Fruit fly (Drosophila melanogaster) whole organism, embryonic: ENCODE measurements around the gene CG33654.

Experiments used
- Atf3 ChIP-seq: fragments of 200-800 bp; sonication (Bioruptor generic); optimal IDR thresholded peaks from 3 replicates; lab custom pipeline; 2016; ENCODE audit warnings: missing biosample characterization, missing genetic modification characterization
- Blimp-1 ChIP-seq: fragments of 200-800 bp; sonication (Bioruptor generic); optimal IDR thresholded peaks from 3 replicates; lab custom pipeline; 2018; ENCODE audit warnings: missing biosample characterization, missing genetic modification characterization, mild to moderate bottlenecking, moderate library complexity, missing genetic modification reagents
- CG10366 ChIP-seq: fragments of 200-800 bp; sonication (Bioruptor generic); IDR thresholded peaks from 2 replicates; pipeline ENCODE4 v1.3.6; 2022; ENCODE audit warnings: missing biosample characterization, missing genetic modification characterization
- CG11085 ChIP-seq: fragments of 200-800 bp; sonication (Bioruptor generic); IDR thresholded peaks from 2 replicates; pipeline ENCODE4 v1.3.6; 2022; ENCODE audit warnings: missing biosample characterization, missing genetic modification characterization
- CG11560 ChIP-seq: fragments of 200-800 bp; sonication (Bioruptor generic); IDR thresholded peaks from 3 replicates; pipeline ENCODE4 v1.3.6; 2022; ENCODE audit warnings: missing biosample characterization, missing genetic modification characterization
- CG12071 ChIP-seq: fragments of 200-800 bp; sonication (Bioruptor generic); optimal IDR thresholded peaks from 3 replicates; lab custom pipeline; 2018; ENCODE audit warnings: missing biosample characterization, mild to moderate bottlenecking, missing genetic modification characterization
- CG12155 ChIP-seq: fragments of 200-800 bp; sonication (Bioruptor generic); optimal IDR thresholded peaks from 3 replicates; lab custom pipeline; 2016; ENCODE audit warnings: missing biosample characterization, missing genetic modification characterization
- CG12219 ChIP-seq: fragments of 200-800 bp; sonication (Bioruptor generic); optimal IDR thresholded peaks from 3 replicates; lab custom pipeline; 2018; ENCODE audit warnings: missing biosample characterization, mild to moderate bottlenecking, missing genetic modification characterization
- CG14860 ChIP-seq: fragments of 200-800 bp; sonication (Bioruptor generic); IDR thresholded peaks from 3 replicates; pipeline ENCODE4 v1.3.6; 2022; ENCODE audit warnings: missing biosample characterization, missing genetic modification characterization; ENCODE audit not compliant: partially characterized antibody
- CG16863 ChIP-seq: fragments of 200-800 bp; sonication (Bioruptor generic); optimal IDR thresholded peaks from 3 replicates; lab custom pipeline; 2016; ENCODE audit warnings: missing biosample characterization, missing genetic modification characterization
- CG17912 ChIP-seq: fragments of 200-800 bp; sonication (Bioruptor generic); optimal IDR thresholded peaks from 2 replicates; lab custom pipeline; 2018; ENCODE audit warnings: missing biosample characterization, mild to moderate bottlenecking, missing genetic modification characterization
- CG18599 ChIP-seq: fragments of 200-800 bp; sonication (Bioruptor generic); optimal IDR thresholded peaks from 3 replicates; lab custom pipeline; 2017; ENCODE audit warnings: missing biosample characterization, missing genetic modification characterization, mild to moderate bottlenecking, moderate library complexity, missing genetic modification reagents
- CG18619 ChIP-seq: fragments of 200-800 bp; sonication (Bioruptor generic); optimal IDR thresholded peaks from 3 replicates; lab custom pipeline; 2017; ENCODE audit warnings: missing biosample characterization, mild to moderate bottlenecking, missing genetic modification characterization
- CG2116 ChIP-seq: fragments of 200-800 bp; sonication (Bioruptor generic); optimal IDR thresholded peaks from 3 replicates; lab custom pipeline; 2018; ENCODE audit warnings: missing biosample characterization, mild to moderate bottlenecking, missing genetic modification characterization
- CG32767 ChIP-seq: fragments of 200-800 bp; sonication (Bioruptor generic); IDR thresholded peaks from 2 replicates; pipeline ENCODE4 v1.3.6; 2022; ENCODE audit warnings: missing biosample characterization, missing genetic modification characterization
- CG4404 ChIP-seq: fragments of 200-800 bp; sonication (Bioruptor generic); IDR thresholded peaks from 2 replicates; pipeline ENCODE4 v1.3.6; 2022; ENCODE audit warnings: missing biosample characterization, missing genetic modification characterization
- CG4730 ChIP-seq: fragments of 200-800 bp; sonication (Bioruptor generic); IDR thresholded peaks from 2 replicates; pipeline ENCODE4 v1.3.6; 2022; ENCODE audit warnings: missing biosample characterization, missing genetic modification characterization
- CG6175 ChIP-seq: fragments of 200-800 bp; sonication (Bioruptor generic); IDR thresholded peaks from 3 replicates; pipeline ENCODE4 v1.3.6; 2022; ENCODE audit warnings: missing biosample characterization, missing genetic modification characterization
- CG7372 ChIP-seq: fragments of 200-800 bp; sonication (Bioruptor generic); IDR thresholded peaks from 2 replicates; pipeline ENCODE4 v1.3.6; 2022; ENCODE audit warnings: missing biosample characterization, missing genetic modification characterization
- CG7928 ChIP-seq: fragments of 200-800 bp; sonication (Bioruptor generic); optimal IDR thresholded peaks from 2 replicates; lab custom pipeline; 2017; ENCODE audit warnings: missing biosample characterization, mild to moderate bottlenecking, missing genetic modification characterization
- CG8281 ChIP-seq: fragments of 200-800 bp; sonication (Bioruptor generic); optimal IDR thresholded peaks from 2 replicates; lab custom pipeline; 2018; ENCODE audit warnings: missing biosample characterization, mild to moderate bottlenecking, missing genetic modification characterization, moderate library complexity
- CG8924 ChIP-seq: fragments of 200-800 bp; optimal IDR thresholded peaks from 3 replicates; lab custom pipeline; 2019; ENCODE audit warnings: missing biosample characterization, mild to moderate bottlenecking, missing genetic modification characterization, moderate library complexity
- CG9609 ChIP-seq: fragments of 200-800 bp; sonication (Bioruptor generic); optimal IDR thresholded peaks from 3 replicates; lab custom pipeline; 2016; ENCODE audit warnings: missing biosample characterization, missing genetic modification characterization
- CHES-1-like ChIP-seq: fragments of 200-800 bp; sonication (Bioruptor generic); optimal IDR thresholded peaks from 2 replicates; lab custom pipeline; 2016; ENCODE audit warnings: missing biosample characterization, missing genetic modification characterization
- D19A ChIP-seq: fragments of 200-800 bp; optimal IDR thresholded peaks from 3 replicates; lab custom pipeline; 2019; ENCODE audit warnings: missing biosample characterization, mild to moderate bottlenecking, missing genetic modification characterization, moderate library complexity
- Doc2 ChIP-seq: fragments of 200-800 bp; sonication (Bioruptor generic); IDR thresholded peaks from 2 replicates; pipeline ENCODE4 v1.3.6; 2022; ENCODE audit warnings: missing biosample characterization, missing genetic modification characterization
- Doc3 ChIP-seq: fragments of 200-800 bp; sonication (Bioruptor generic); IDR thresholded peaks from 3 replicates; pipeline ENCODE4 v1.3.6; 2022; ENCODE audit warnings: missing biosample characterization, missing genetic modification characterization; ENCODE audit not compliant: partially characterized antibody
- Dp ChIP-seq: fragments of 200-800 bp; sonication (Bioruptor generic); optimal IDR thresholded peaks from 2 replicates; lab custom pipeline; 2018; ENCODE audit warnings: missing biosample characterization, mild to moderate bottlenecking, missing genetic modification characterization, moderate library complexity
- H15 ChIP-seq: fragments of 200-800 bp; sonication (Bioruptor generic); IDR thresholded peaks from 3 replicates; pipeline ENCODE4 v1.3.6; 2022; ENCODE audit warnings: missing biosample characterization, missing genetic modification characterization
- HmgD ChIP-seq: fragments of 200-800 bp; sonication (Bioruptor generic); optimal IDR thresholded peaks from 3 replicates; lab custom pipeline; 2016; ENCODE audit warnings: missing biosample characterization, missing genetic modification characterization
- Hsf ChIP-seq: fragments of 200-800 bp; sonication (Bioruptor generic); optimal IDR thresholded peaks from 3 replicates; lab custom pipeline; 2016; ENCODE audit warnings: missing biosample characterization, missing genetic modification characterization
- Max ChIP-seq: fragments of 200-800 bp; sonication (Bioruptor generic); optimal IDR thresholded peaks from 2 replicates; lab custom pipeline; 2016; ENCODE audit warnings: missing biosample characterization, mild to moderate bottlenecking, missing genetic modification characterization
- Oli ChIP-seq: fragments of 200-800 bp; sonication (Bioruptor generic); optimal IDR thresholded peaks from 2 replicates; lab custom pipeline; 2018; ENCODE audit warnings: missing biosample characterization, mild to moderate bottlenecking, missing genetic modification characterization, moderate library complexity
- Sin3A ChIP-seq: fragments of >200 bp; optimal IDR thresholded peaks from 2 replicates; lab custom pipeline; 2018
- bigmax ChIP-seq: fragments of 200-800 bp; sonication (Bioruptor generic); optimal IDR thresholded peaks from 2 replicates; lab custom pipeline; 2018; ENCODE audit warnings: missing biosample characterization, mild to moderate bottlenecking, missing genetic modification characterization
- bsh ChIP-seq, 2 experiments: fragments of 200-800 bp; sonication (Bioruptor generic); optimal IDR thresholded peaks; 2 replicates each; lab custom pipeline; 2017 to 2018; ENCODE audit warnings: mild to moderate bottlenecking in 2 of 2, missing biosample characterization in 2 of 2, missing genetic modification characterization in 2 of 2, moderate library complexity in 1 of 2
- corto ChIP-seq: fragments of 200-800 bp; sonication (Bioruptor generic); optimal IDR thresholded peaks from 2 replicates; lab custom pipeline; 2016; ENCODE audit warnings: missing biosample characterization, mild to moderate bottlenecking, missing genetic modification characterization, moderate library complexity
- croc ChIP-seq: fragments of 200-800 bp; sonication (Bioruptor generic); conservative IDR thresholded peaks from 3 replicates; pipeline ENCODE4 v1.3.6; 2022; ENCODE audit warnings: missing biosample characterization, missing genetic modification characterization
- gsb ChIP-seq: fragments of 200-800 bp; sonication (Bioruptor generic); IDR thresholded peaks from 2 replicates; pipeline ENCODE4 v1.3.6; 2022; ENCODE audit warnings: missing biosample characterization, missing genetic modification characterization
- her ChIP-seq: fragments of 200-800 bp; sonication (Bioruptor generic); optimal IDR thresholded peaks from 2 replicates; lab custom pipeline; 2016; ENCODE audit warnings: missing biosample characterization, missing genetic modification characterization
- inv ChIP-seq: fragments of 200-800 bp; sonication (Bioruptor generic); IDR thresholded peaks from 2 replicates; pipeline ENCODE4 v1.3.6; 2022; ENCODE audit warnings: missing biosample characterization, missing genetic modification characterization; ENCODE audit not compliant: partially characterized antibody
- nerfin-2 ChIP-seq: fragments of 200-800 bp; sonication (Bioruptor generic); IDR thresholded peaks from 2 replicates; pipeline ENCODE4 v1.3.6; 2022; ENCODE audit warnings: missing biosample characterization, missing genetic modification characterization; ENCODE audit not compliant: partially characterized antibody
- odd ChIP-seq: fragments of 200-800 bp; sonication (Bioruptor generic); optimal IDR thresholded peaks from 2 replicates; lab custom pipeline; 2017; ENCODE audit warnings: missing biosample characterization, mild to moderate bottlenecking, missing genetic modification characterization
- pum ChIP-seq: fragments of 200-800 bp; sonication (Bioruptor generic); optimal IDR thresholded peaks from 2 replicates; lab custom pipeline; 2016; ENCODE audit warnings: missing biosample characterization, missing genetic modification characterization
- repo ChIP-seq: fragments of 200-800 bp; sonication (Bioruptor generic); optimal IDR thresholded peaks from 2 replicates; lab custom pipeline; 2016; ENCODE audit warnings: missing biosample characterization, missing genetic modification characterization
- sens-2 ChIP-seq: fragments of 200-800 bp; sonication (Bioruptor generic); IDR thresholded peaks from 2 replicates; pipeline ENCODE4 v1.3.6; 2022; ENCODE audit warnings: missing biosample characterization, missing genetic modification characterization
- seq ChIP-seq: fragments of 200-800 bp; sonication (Bioruptor generic); IDR thresholded peaks from 2 replicates; pipeline ENCODE4 v1.3.6; 2022; ENCODE audit warnings: missing biosample characterization, missing genetic modification characterization
- trem ChIP-seq: fragments of 200-800 bp; optimal IDR thresholded peaks from 3 replicates; lab custom pipeline; 2019; ENCODE audit warnings: missing biosample characterization, mild to moderate bottlenecking, missing genetic modification characterization, moderate library complexity
- vnd ChIP-seq: fragments of 200-800 bp; sonication (Bioruptor generic); IDR thresholded peaks from 3 replicates; pipeline ENCODE4 v1.3.6; 2022; ENCODE audit warnings: missing biosample characterization, missing genetic modification characterization; ENCODE audit not compliant: partially characterized antibody
- wdn ChIP-seq: fragments of 200-800 bp; sonication (Bioruptor generic); IDR thresholded peaks from 2 replicates; pipeline ENCODE4 v1.3.6; 2022; ENCODE audit warnings: missing biosample characterization, missing genetic modification characterization

Gene CG33654

dm6 chr3R:9586663-9587248, 3.7 kb upstream of the CG33654 start, which contains the start of gene P58IPK (continued):
- TF ChIP-seq Blimp-1 (peak; percentile 49), CG12071 (GFP tag; lab: Kevin White, UChicago) (no peak), odd (GFP tag; lab: Kevin White, UChicago) (no peak), CG17912 (no peak), Oli (tag; lab: Kevin White, UChicago) (peak; percentile 0), CG18619 (GFP tag; lab: Kevin White, UChicago) (peak; percentile 31), CG2116 (peak; percentile 90), Atf3 (peak; percentile 68), Hsf (peak; percentile 66), Doc2 (no peak), CG7372 (peak; percentile 71), CG9609 (GFP tag; lab: Kevin White, UChicago) (peak; percentile 69), her (GFP tag; lab: Kevin White, UChicago) (peak; percentile 44), inv (GFP tag; lab: Robert Waterston, UW) (peak; percentile 96), CG11085 (no peak), CG11560 (tag; lab: Robert Waterston, UW) (peak; percentile 8; the same call in 1 of the 3 replicates), CG14860 (peak; percentile 88), CG4404 (peak; percentile 50; the same call in 1 of the 2 replicates), repo (peak; percentile 35), H15 (GFP tag; lab: Robert Waterston, UW) (peak; percentile 45; the same call in 1 of the 3 replicates), bigmax (GFP tag; lab: Kevin White, UChicago) (no peak), CHES-1-like (peak; percentile 69), corto (GFP tag; lab: Kevin White, UChicago) (no peak), CG8281 (tag; lab: Kevin White, UChicago) (no peak), pum (GFP tag; lab: Kevin White, UChicago) (peak; percentile 67), seq (GFP tag; lab: Robert Waterston, UW) (no peak), HmgD (GFP tag; lab: Kevin White, UChicago) (peak; percentile 62), CG10366 (GFP tag; lab: Robert Waterston, UW) (peak; percentile 56), bsh (GFP tag; optimal IDR thresholded peaks at IDR 0.05; lab: Kevin White, UChicago) (peak in 1 of 2 experiments; percentile 45), trem (tag; lab: Kevin White, UChicago) (peak; percentile 88), CG7928 (GFP tag; lab: Kevin White, UChicago) (peak; percentile 44), wdn (0 out of 2 replicates have a peak, but pooled peaks have one; percentile 41), Max (peak; percentile 56), gsb (GFP tag; lab: Robert Waterston, UW) (no peak), sens-2 (GFP tag; lab: Robert Waterston, UW) (no peak), CG8924 (tag; lab: Kevin White, UChicago) (peak; percentile 60), Doc3 (GFP tag; lab: Robert Waterston, UW) (peak; percentile 87), D19A (tag; lab: Kevin White, UChicago) (no peak), nerfin-2 (GFP tag; lab: Robert Waterston, UW) (peak; percentile 74), vnd (GFP tag; lab: Robert Waterston, UW) (peak; percentile 90), CG16863 (GFP tag; lab: Kevin White, UChicago) (peak; percentile 45), CG18599 (GFP tag; lab: Kevin White, UChicago) (peak; percentile 54), Sin3A (lab: Kevin White, UChicago) (peak; percentile 82), CG32767 (no peak), CG12155 (GFP tag; lab: Kevin White, UChicago) (peak; percentile 78), CG6175 (GFP tag; lab: Robert Waterston, UW) (peak; percentile 64), Dp (GFP tag; lab: Kevin White, UChicago) (peak; percentile 77), croc (peak; percentile 16; the same call in 1 of the 3 replicates), CG4730 (GFP tag; lab: Robert Waterston, UW) (peak; percentile 20; the same call in 1 of the 2 replicates), CG12219 (GFP tag; lab: Kevin White, UChicago) (no peak)
